Worm (Caenorhabditis elegans) whole organism, L2 larva: ENCODE measurements around the gene C06G1.1.
A peak's percentile ranks its signal among the peaks of the same experiment; 100 is the strongest.

Experiments
- C34F6.9 ChIP-seq: fragments of 150-350 bp; optimal IDR thresholded peaks from 2 replicates; lab custom pipeline; 2014; ENCODE audit warnings: missing biosample characterization, missing genetic modification characterization
- F13H6.1 ChIP-seq: sonication (generic microtip); optimal IDR thresholded peaks from 2 replicates; lab custom pipeline; 2016; ENCODE audit warnings: missing genetic modification characterization, missing compliant biosample characterization
- ZK546.5 ChIP-seq: sonication (generic microtip); optimal IDR thresholded peaks from 2 replicates; lab custom pipeline; 2017; ENCODE audit warnings: missing biosample characterization, missing genetic modification characterization
- aly-2 ChIP-seq: fragments of 150-350 bp; optimal IDR thresholded peaks from 2 replicates; lab custom pipeline; 2014; ENCODE audit warnings: missing biosample characterization, missing genetic modification characterization
- ama-1 ChIP-seq: fragments of 150-350 bp; optimal IDR thresholded peaks from 2 replicates; lab custom pipeline; 2018; ENCODE audit warnings: inconsistent platforms
- blmp-1 ChIP-seq: sonication (generic microtip); optimal IDR thresholded peaks from 2 replicates; lab custom pipeline; 2017; ENCODE audit warnings: missing genetic modification characterization, mild to moderate bottlenecking, missing compliant biosample characterization, antibody characterized with exemption, moderate library complexity; ENCODE audit not compliant: insufficient read depth
- ceh-16 ChIP-seq: fragments of 150-350 bp; optimal IDR thresholded peaks from 2 replicates; lab custom pipeline; 2014; ENCODE audit warnings: missing biosample characterization, missing genetic modification characterization
- ceh-82 ChIP-seq: fragments of 150-350 bp; optimal IDR thresholded peaks from 2 replicates; lab custom pipeline; 2014; ENCODE audit warnings: missing biosample characterization, missing genetic modification characterization
- crh-2 ChIP-seq: sonication (generic microtip); optimal IDR thresholded peaks from 2 replicates; lab custom pipeline; 2017; ENCODE audit warnings: missing biosample characterization, missing genetic modification characterization
- dmd-4 ChIP-seq: sonication (generic microtip); optimal IDR thresholded peaks from 2 replicates; lab custom pipeline; 2017; ENCODE audit warnings: missing biosample characterization, missing genetic modification characterization
- egl-27 ChIP-seq: sonication (generic microtip); optimal IDR thresholded peaks from 3 replicates; lab custom pipeline; 2017; ENCODE audit warnings: missing biosample characterization, missing genetic modification reagents, missing genetic modification characterization
- elt-1 ChIP-seq: fragments of 150-350 bp; optimal IDR thresholded peaks from 2 replicates; lab custom pipeline; 2014; ENCODE audit warnings: missing biosample characterization, missing genetic modification characterization
- elt-3 ChIP-seq: sonication (generic microtip); optimal IDR thresholded peaks from 2 replicates; lab custom pipeline; 2017; ENCODE audit warnings: missing biosample characterization, missing genetic modification characterization
- fos-1 ChIP-seq: fragments of 150-350 bp; optimal IDR thresholded peaks from 2 replicates; lab custom pipeline; 2014; ENCODE audit warnings: missing biosample characterization, missing genetic modification characterization
- gmeb-1 ChIP-seq: fragments of 150-350 bp; optimal IDR thresholded peaks from 2 replicates; lab custom pipeline; 2014; ENCODE audit warnings: missing biosample characterization, missing genetic modification characterization
- lin-13 ChIP-seq: fragments of 150-350 bp; optimal IDR thresholded peaks from 2 replicates; lab custom pipeline; 2014; ENCODE audit warnings: missing biosample characterization, missing genetic modification reagents, missing genetic modification characterization
- lin-39 ChIP-seq: fragments of 150-350 bp; optimal IDR thresholded peaks from 2 replicates; lab custom pipeline; 2014; ENCODE audit warnings: missing biosample characterization, missing genetic modification reagents, missing genetic modification characterization
- lsy-2 ChIP-seq, 2 experiments: fragments of 150-350 bp in 1 of 2; sonication (generic microtip) in 1 of 2; optimal IDR thresholded peaks; 2 replicates each; lab custom pipeline; 2014 to 2017; ENCODE audit warnings: missing biosample characterization in 2 of 2, missing genetic modification characterization in 2 of 2
- mab-5 ChIP-seq: fragments of 150-350 bp; optimal IDR thresholded peaks from 2 replicates; lab custom pipeline; 2014; ENCODE audit warnings: missing biosample characterization, missing genetic modification characterization
- mbf-1 ChIP-seq: sonication (generic microtip); optimal IDR thresholded peaks from 2 replicates; lab custom pipeline; 2017; ENCODE audit warnings: missing biosample characterization, missing genetic modification characterization
- mdl-1 ChIP-seq, 2 experiments: fragments of 150-350 bp in 1 of 2; sonication (generic microtip) in 1 of 2; optimal IDR thresholded peaks; 2 replicates each; lab custom pipeline; 2017; ENCODE audit warnings: missing biosample characterization in 2 of 2, missing genetic modification characterization in 2 of 2
- nhr-10 ChIP-seq: sonication (generic microtip); optimal IDR thresholded peaks from 2 replicates; lab custom pipeline; 2017; ENCODE audit warnings: missing biosample characterization, missing genetic modification characterization
- nhr-11 ChIP-seq: fragments of 150-350 bp; optimal IDR thresholded peaks from 2 replicates; lab custom pipeline; 2014; ENCODE audit warnings: missing biosample characterization, missing genetic modification characterization
- nhr-12 ChIP-seq: fragments of 150-350 bp; optimal IDR thresholded peaks from 2 replicates; lab custom pipeline; 2014; ENCODE audit warnings: missing biosample characterization, missing genetic modification characterization
- nhr-129 ChIP-seq: fragments of 150-350 bp; optimal IDR thresholded peaks from 2 replicates; lab custom pipeline; 2014; ENCODE audit warnings: missing biosample characterization, missing genetic modification characterization
- nhr-21 ChIP-seq: fragments of 150-350 bp; optimal IDR thresholded peaks from 2 replicates; lab custom pipeline; 2014; ENCODE audit warnings: missing biosample characterization, missing genetic modification characterization
- nhr-237 ChIP-seq: fragments of 150-350 bp; optimal IDR thresholded peaks from 2 replicates; lab custom pipeline; 2014; ENCODE audit warnings: missing biosample characterization, missing genetic modification characterization
- nhr-25 ChIP-seq: fragments of 150-350 bp; sonication (generic microtip); optimal IDR thresholded peaks from 3 replicates; lab custom pipeline; 2014; ENCODE audit warnings: missing biosample characterization, missing genetic modification characterization
- nhr-6 ChIP-seq: fragments of 150-350 bp; optimal IDR thresholded peaks from 2 replicates; lab custom pipeline; 2014; ENCODE audit warnings: missing biosample characterization, missing genetic modification characterization
- nhr-77 ChIP-seq: fragments of 150-350 bp; optimal IDR thresholded peaks from 2 replicates; lab custom pipeline; 2014; ENCODE audit warnings: missing biosample characterization, missing genetic modification characterization
- peb-1 ChIP-seq: fragments of 150-350 bp; optimal IDR thresholded peaks from 2 replicates; lab custom pipeline; 2014; ENCODE audit warnings: missing biosample characterization, missing genetic modification characterization
- sem-4 ChIP-seq: fragments of 150-350 bp; optimal IDR thresholded peaks from 2 replicates; lab custom pipeline; 2014; ENCODE audit warnings: missing biosample characterization, missing genetic modification reagents, missing genetic modification characterization
- skn-1 ChIP-seq: sonication (generic microtip); optimal IDR thresholded peaks from 2 replicates; lab custom pipeline; 2017; ENCODE audit warnings: missing biosample characterization, missing genetic modification characterization
- sma-3 ChIP-seq: sonication (generic microtip); optimal IDR thresholded peaks from 2 replicates; lab custom pipeline; 2016; ENCODE audit warnings: missing genetic modification reagents, missing genetic modification characterization, missing compliant biosample characterization
- sma-9 ChIP-seq, 2 experiments: fragments of 150-350 bp in 1 of 2; sonication (generic microtip) in 1 of 2; optimal IDR thresholded peaks; 2 replicates each; lab custom pipeline; 2014 to 2016; ENCODE audit warnings: missing genetic modification characterization in 2 of 2, mild to moderate bottlenecking in 1 of 2, missing biosample characterization in 1 of 2, missing compliant biosample characterization in 1 of 2, missing genetic modification reagents in 1 of 2, moderate library complexity in 1 of 2
- snpc-4 ChIP-seq: fragments of 150-350 bp; optimal IDR thresholded peaks from 2 replicates; lab custom pipeline; 2014; ENCODE audit warnings: missing biosample characterization, missing genetic modification characterization
- unc-55 ChIP-seq: fragments of 150-350 bp; sonication (generic microtip); optimal IDR thresholded peaks from 3 replicates; lab custom pipeline; 2014; ENCODE audit warnings: missing biosample characterization, missing genetic modification reagents, missing genetic modification characterization
- unc-62 ChIP-seq: fragments of 150-350 bp; optimal IDR thresholded peaks from 2 replicates; lab custom pipeline; 2014; ENCODE audit warnings: missing biosample characterization, missing genetic modification reagents, missing genetic modification characterization
- zag-1 ChIP-seq: fragments of 150-350 bp; optimal IDR thresholded peaks from 2 replicates; lab custom pipeline; 2014; ENCODE audit warnings: missing biosample characterization, missing genetic modification characterization
- ztf-1 ChIP-seq: fragments of 200-800 bp; sonication (Bioruptor generic); conservative IDR thresholded peaks from 2 replicates; pipeline ENCODE4 v1.3.6; 2022; ENCODE audit warnings: missing genetic modification characterization, missing compliant biosample characterization
- ztf-11 ChIP-seq: sonication (generic microtip); optimal IDR thresholded peaks from 2 replicates; lab custom pipeline; 2017; ENCODE audit warnings: missing biosample characterization, missing genetic modification characterization
- ztf-4 ChIP-seq: fragments of 150-350 bp; optimal IDR thresholded peaks from 2 replicates; lab custom pipeline; 2014; ENCODE audit warnings: missing biosample characterization, missing genetic modification characterization

The C06G1.1 gene

DNA sequence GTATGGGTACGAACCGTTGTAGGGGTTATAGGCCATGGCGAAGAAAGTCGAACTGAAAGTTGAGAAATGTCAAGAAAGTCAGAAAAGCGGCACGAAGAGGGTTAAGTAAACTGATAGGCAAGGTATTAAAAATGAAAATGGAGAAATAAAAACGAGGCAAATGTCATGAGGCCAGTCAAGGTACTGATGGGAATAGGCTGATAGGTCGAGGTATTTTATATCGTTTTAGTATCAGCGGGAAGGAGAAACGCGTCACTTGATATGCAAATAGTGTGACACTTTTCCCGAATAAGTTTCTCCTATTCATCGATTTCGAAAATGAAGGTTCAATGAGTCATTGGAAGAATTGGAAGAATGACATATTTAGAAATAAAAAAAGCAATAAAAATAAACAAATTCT is 44.5 kb downstream of the C06G1.1 start, which contains the start of gene F22H10.3:
Gene F22H10.3 (minus strand): TSS at position 36 of the 400 bp plus-strand sequence.
- no peak for TF ChIP-seq mab-5 (tag; lab: Kevin White, UChicago)
- TF ChIP-seq unc-55 (GFP tag; lab: Kevin White, UChicago) = no peak
- TF ChIP-seq sma-3 = no peak
- TF ChIP-seq peb-1 (tag; lab: Kevin White, UChicago) = no peak
- no peak for TF ChIP-seq nhr-11
- no peak for TF ChIP-seq ztf-11 (tag; lab: Kevin White, UChicago)
- peak; percentile 81 for TF ChIP-seq fos-1 (tag; lab: Kevin White, UChicago)
- TF ChIP-seq elt-3 = no peak
- peak; percentile 6 for TF ChIP-seq crh-2 (tag; lab: Kevin White, UChicago)
- peak; percentile 47 for TF ChIP-seq ama-1
- TF ChIP-seq nhr-10 (tag; lab: Kevin White, UChicago) = no peak
- no peak for TF ChIP-seq lsy-2 (tag; optimal IDR thresholded peaks at IDR 0.05; lab: Kevin White, UChicago)
- no peak for TF ChIP-seq sem-4
- TF ChIP-seq ztf-4 = no peak
- peak; percentile 22 for TF ChIP-seq gmeb-1
- no peak for TF ChIP-seq aly-2 (tag; lab: Kevin White, UChicago)
- no peak for TF ChIP-seq egl-27 (tag; lab: Kevin White, UChicago)
- TF ChIP-seq sma-9 (GFP tag; optimal IDR thresholded peaks at IDR 0.05; lab: Kevin White, UChicago) = peak; percentile 64
- TF ChIP-seq sma-9 (tag; optimal IDR thresholded peaks at IDR 0.05; lab: Kevin White, UChicago) = no peak
- TF ChIP-seq F13H6.1 = peak; percentile 22

DNA sequence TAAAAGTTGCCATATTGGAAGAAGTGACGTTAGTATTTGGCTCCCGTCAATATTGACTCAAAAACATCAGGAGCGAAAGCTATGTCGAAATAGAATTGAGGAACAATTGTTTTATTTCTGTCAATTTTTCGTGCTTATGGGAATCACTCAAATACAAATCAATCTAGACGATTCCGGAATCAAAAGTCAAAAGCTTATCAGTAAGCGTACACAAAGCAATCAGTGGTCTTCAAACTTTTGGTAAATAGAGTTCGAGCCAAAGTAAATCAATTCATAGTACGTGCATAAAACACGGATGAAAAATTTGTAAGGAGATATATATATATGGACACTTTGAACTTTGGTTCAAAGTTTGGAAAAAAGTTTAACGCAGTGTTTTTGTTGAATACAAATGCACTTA is 44.9 kb downstream of the C06G1.1 start:
- TF ChIP-seq mab-5 (tag; lab: Kevin White, UChicago) (no peak), dmd-4 (no peak), ztf-1 (GFP tag; lab: Robert Waterston, UW) (no peak), sma-9 (GFP tag; optimal IDR thresholded peaks at IDR 0.05; lab: Kevin White, UChicago) (peak; percentile 51), sma-9 (tag; optimal IDR thresholded peaks at IDR 0.05; lab: Kevin White, UChicago) (no peak), fos-1 (tag; lab: Kevin White, UChicago) (no peak), blmp-1 (tag; lab: Kevin White, UChicago) (no peak)

DNA sequence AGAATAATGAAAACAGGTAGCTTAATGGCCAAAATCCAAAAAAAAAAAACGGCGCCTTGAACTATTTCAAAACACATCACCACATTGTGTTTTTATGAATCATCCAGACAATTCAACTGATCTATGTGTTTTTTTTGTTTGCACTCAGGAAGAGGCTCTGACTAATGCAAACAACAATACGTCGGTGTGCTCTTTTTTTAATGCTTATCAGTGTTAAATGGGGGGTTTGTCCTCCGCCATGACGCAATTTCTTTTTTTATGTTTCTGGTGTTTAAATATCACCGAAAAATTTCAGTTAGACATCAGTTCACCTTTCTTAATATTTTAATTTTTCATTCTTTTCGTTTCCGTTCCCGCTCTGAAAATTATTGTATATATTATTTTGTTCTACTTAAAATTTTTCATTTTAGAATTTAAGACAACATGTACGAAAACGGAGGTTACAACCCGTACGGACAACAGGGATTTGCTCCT is 46.0 kb downstream of the C06G1.1 start, which contains the start of gene F22H10.2:
Gene F22H10.2 (plus strand): TSS at position 424 of the 474 bp plus-strand sequence.
- TF ChIP-seq fos-1 (tag; lab: Kevin White, UChicago) (peak; percentile 87), sma-9 (GFP tag; optimal IDR thresholded peaks at IDR 0.05; lab: Kevin White, UChicago) (peak; percentile 50), sma-9 (tag; optimal IDR thresholded peaks at IDR 0.05; lab: Kevin White, UChicago) (no peak), ama-1 (no peak), nhr-129 (peak; percentile 37), F13H6.1 (no peak), crh-2 (tag; lab: Kevin White, UChicago) (peak; percentile 11), lin-13 (no peak)

DNA sequence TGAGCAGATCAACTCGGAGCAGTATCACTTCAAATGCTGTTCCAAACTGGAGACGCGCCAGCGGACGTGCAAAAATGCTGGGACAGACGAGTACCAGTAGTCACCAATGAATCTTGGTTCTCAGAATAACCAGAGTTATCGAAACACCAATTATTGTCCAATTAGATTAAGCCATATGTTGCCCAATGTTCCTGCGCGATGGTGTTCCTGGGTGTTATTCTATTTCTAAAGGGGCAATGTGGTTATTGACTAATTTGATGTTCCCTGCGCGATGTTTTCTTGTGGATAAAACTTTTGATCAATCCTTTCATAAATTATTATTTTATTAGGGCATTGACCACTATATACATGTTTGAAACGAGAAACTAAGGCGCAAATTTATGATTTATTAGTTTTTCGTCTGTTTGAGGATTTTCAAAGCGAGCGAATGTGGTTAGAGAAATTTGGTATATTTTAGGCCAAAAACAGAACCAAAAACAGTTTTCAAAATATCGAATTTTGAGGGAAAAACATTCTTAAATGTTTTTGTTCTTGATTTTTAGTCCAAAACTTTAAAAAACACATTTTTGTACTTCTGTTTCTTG is 48.9 kb downstream of the C06G1.1 start:
- TF ChIP-seq ZK546.5 (peak; percentile 77), F13H6.1 (peak; percentile 98), mab-5 (tag; lab: Kevin White, UChicago) (peak; percentile 98), nhr-6 (peak; percentile 99), snpc-4 (peak; percentile 94), elt-1 (tag; lab: Kevin White, UChicago) (peak; percentile 13), skn-1 (tag; lab: Kevin White, UChicago) (peak; percentile 96), ztf-4 (peak; percentile 93), nhr-237 (tag; lab: Kevin White, UChicago) (peak; percentile 95), peb-1 (tag; lab: Kevin White, UChicago) (no peak), ceh-16 (tag; lab: Kevin White, UChicago) (peak; percentile 90), mbf-1 (tag; lab: Kevin White, UChicago) (peak; percentile 85), gmeb-1 (peak; percentile 94), nhr-25 (tag; lab: Kevin White, UChicago) (peak; percentile 98), ztf-1 (GFP tag; lab: Robert Waterston, UW) (0 out of 2 replicates have a peak, but pooled peaks have one; percentile 56), C34F6.9 (tag; lab: Kevin White, UChicago) (peak; percentile 99), zag-1 (peak; percentile 97), sem-4 (peak; percentile 99), ztf-11 (tag; lab: Kevin White, UChicago) (peak; percentile 79), fos-1 (tag; lab: Kevin White, UChicago) (peak; percentile 98), crh-2 (tag; lab: Kevin White, UChicago) (peak; percentile 99), dmd-4 (peak; percentile 82), sma-3 (peak; percentile 99), sma-9 (GFP tag; optimal IDR thresholded peaks at IDR 0.05; lab: Kevin White, UChicago) (peak; percentile 99), sma-9 (tag; optimal IDR thresholded peaks at IDR 0.05; lab: Kevin White, UChicago) (no peak), lsy-2 (tag; optimal IDR thresholded peaks at IDR 0.05; lab: Kevin White, UChicago) (peak; percentile 95 to 96), lin-39 (tag; lab: Kevin White, UChicago) (peak; percentile 98), nhr-129 (peak; percentile 100), elt-3 (no peak), nhr-12 (tag; lab: Kevin White, UChicago) (peak; percentile 78), nhr-77 (peak; percentile 97), nhr-11 (peak; percentile 66), mdl-1 (tag; optimal IDR thresholded peaks at IDR 0.05; lab: Kevin White, UChicago) (peak; percentile 82 to 95), nhr-21 (peak; percentile 99), unc-62 (peak; percentile 70), egl-27 (tag; lab: Kevin White, UChicago) (peak; percentile 98), ceh-82 (tag; lab: Kevin White, UChicago) (peak; percentile 98), unc-55 (GFP tag; lab: Kevin White, UChicago) (peak; percentile 100)
